Fruit fly (Drosophila melanogaster) whole organism, embryonic: ENCODE data around the gene ETHR.

Source experiments
- Abd-B ChIP-seq: fragments of 200-800 bp; sonication (Bioruptor generic); optimal IDR thresholded peaks from 2 replicates; lab custom pipeline; 2018; ENCODE audit warnings: missing biosample characterization, mild to moderate bottlenecking, missing genetic modification characterization, moderate library complexity
- CG10209 ChIP-seq: fragments of 200-800 bp; sonication (Bioruptor generic); optimal IDR thresholded peaks from 3 replicates; lab custom pipeline; 2017; ENCODE audit warnings: missing biosample characterization, mild to moderate bottlenecking, missing genetic modification characterization, missing genetic modification reagents
- CG11456 ChIP-seq: fragments of 200-800 bp; sonication (Bioruptor generic); IDR thresholded peaks from 3 replicates; pipeline ENCODE4 v1.3.6; 2022; ENCODE audit warnings: missing biosample characterization, missing genetic modification characterization
- CG12071 ChIP-seq: fragments of 200-800 bp; sonication (Bioruptor generic); optimal IDR thresholded peaks from 3 replicates; lab custom pipeline; 2018; ENCODE audit warnings: missing biosample characterization, mild to moderate bottlenecking, missing genetic modification characterization
- CG12236 ChIP-seq: fragments of 200-800 bp; sonication (Bioruptor generic); optimal IDR thresholded peaks from 2 replicates; lab custom pipeline; 2016; ENCODE audit warnings: missing biosample characterization, missing genetic modification characterization
- CG15073 ChIP-seq: fragments of 200-800 bp; sonication (Bioruptor generic); optimal IDR thresholded peaks from 2 replicates; lab custom pipeline; 2016; ENCODE audit warnings: missing biosample characterization, missing genetic modification characterization
- CG1529 ChIP-seq: fragments of 200-800 bp; sonication (Bioruptor generic); optimal IDR thresholded peaks from 3 replicates; lab custom pipeline; 2018; ENCODE audit warnings: missing biosample characterization, missing genetic modification characterization
- CG15696 ChIP-seq: fragments of 200-800 bp; sonication (Bioruptor generic); optimal IDR thresholded peaks from 2 replicates; lab custom pipeline; 2019; ENCODE audit warnings: missing biosample characterization, mild to moderate bottlenecking, missing genetic modification characterization, moderate library complexity
- CG17912 ChIP-seq: fragments of 200-800 bp; sonication (Bioruptor generic); optimal IDR thresholded peaks from 2 replicates; lab custom pipeline; 2018; ENCODE audit warnings: missing biosample characterization, mild to moderate bottlenecking, missing genetic modification characterization
- CG30403 ChIP-seq: fragments of 200-800 bp; sonication (Bioruptor generic); optimal IDR thresholded peaks from 3 replicates; lab custom pipeline; 2016; ENCODE audit warnings: missing biosample characterization, missing genetic modification characterization
- CG3065 ChIP-seq: fragments of 200-800 bp; sonication (Bioruptor generic); optimal IDR thresholded peaks from 2 replicates; lab custom pipeline; 2016; ENCODE audit warnings: missing biosample characterization, missing genetic modification characterization
- CG3407 ChIP-seq: fragments of 200-800 bp; sonication (Bioruptor generic); optimal IDR thresholded peaks from 2 replicates; lab custom pipeline; 2018; ENCODE audit warnings: missing biosample characterization, mild to moderate bottlenecking, missing genetic modification characterization
- CG3726 ChIP-seq: fragments of 200-800 bp; sonication (Bioruptor generic); IDR thresholded peaks from 3 replicates; pipeline ENCODE4, ENCODE4 v1.3.6; 2022; ENCODE audit warnings: missing biosample characterization, missing genetic modification characterization
- CG43689 ChIP-seq: fragments of 200-800 bp; sonication (Bioruptor generic); IDR thresholded peaks from 2 replicates; pipeline ENCODE4 v1.3.6; 2022; ENCODE audit warnings: missing biosample characterization, missing genetic modification characterization
- CG6791 ChIP-seq: fragments of 200-800 bp; sonication (Bioruptor generic); IDR thresholded peaks from 3 replicates; pipeline ENCODE4 v1.3.6; 2022; ENCODE audit warnings: missing biosample characterization, missing genetic modification characterization; ENCODE audit not compliant: partially characterized antibody
- CG8089 ChIP-seq: fragments of 200-800 bp; sonication (Bioruptor generic); optimal IDR thresholded peaks from 3 replicates; lab custom pipeline; 2016; ENCODE audit warnings: missing biosample characterization, missing genetic modification characterization
- CG9817 ChIP-seq: fragments of 200-800 bp; sonication (Bioruptor generic); optimal IDR thresholded peaks from 2 replicates; lab custom pipeline; 2018; ENCODE audit warnings: missing biosample characterization, mild to moderate bottlenecking, missing genetic modification characterization, moderate library complexity
- CTCF ChIP-seq: fragments of 200-800 bp; sonication (Bioruptor generic); optimal IDR thresholded peaks from 2 replicates; lab custom pipeline; 2017; ENCODE audit warnings: missing biosample characterization, mild to moderate bottlenecking, missing genetic modification characterization, moderate library complexity
- Ets97D ChIP-seq: fragments of 200-800 bp; sonication (Bioruptor generic); optimal IDR thresholded peaks from 3 replicates; lab custom pipeline; 2016; ENCODE audit warnings: missing biosample characterization, missing genetic modification characterization
- HLHmδ ChIP-seq: fragments of 200-800 bp; sonication (Bioruptor generic); optimal IDR thresholded peaks from 2 replicates; lab custom pipeline; 2018; ENCODE audit warnings: missing biosample characterization, mild to moderate bottlenecking, missing genetic modification characterization, moderate library complexity
- Hr78 ChIP-seq, 2 experiments: fragments of 200-800 bp in 1 of 2; fragments of >200 bp in 1 of 2; sonication (Bioruptor generic) in 1 of 2; optimal IDR thresholded peaks; 2 replicates each; lab custom pipeline; 2017 to 2019; ENCODE audit warnings: missing biosample characterization in 2 of 2, missing genetic modification characterization in 2 of 2, mild to moderate bottlenecking in 1 of 2, moderate library complexity in 1 of 2
- Lim3 ChIP-seq: fragments of 200-800 bp; sonication (Bioruptor generic); IDR thresholded peaks from 2 replicates; pipeline ENCODE4 v1.3.6; 2022; ENCODE audit warnings: missing biosample characterization, missing genetic modification characterization
- Mes4 ChIP-seq: fragments of 200-800 bp; sonication (Bioruptor generic); optimal IDR thresholded peaks from 2 replicates; lab custom pipeline; 2016; ENCODE audit warnings: missing biosample characterization, missing genetic modification characterization
- Oli ChIP-seq: fragments of 200-800 bp; sonication (Bioruptor generic); optimal IDR thresholded peaks from 2 replicates; lab custom pipeline; 2018; ENCODE audit warnings: missing biosample characterization, mild to moderate bottlenecking, missing genetic modification characterization, moderate library complexity
- Xbp1 ChIP-seq: fragments of 200-800 bp; sonication (Bioruptor generic); optimal IDR thresholded peaks from 3 replicates; lab custom pipeline; 2016; ENCODE audit warnings: missing biosample characterization, mild to moderate bottlenecking, missing genetic modification characterization
- ash1 ChIP-seq: fragments of 200-800 bp; sonication (Bioruptor generic); optimal IDR thresholded peaks from 2 replicates; lab custom pipeline; 2018; ENCODE audit warnings: missing biosample characterization, mild to moderate bottlenecking, missing genetic modification characterization
- ato ChIP-seq: fragments of 200-800 bp; sonication (Bioruptor generic); IDR thresholded peaks from 2 replicates; pipeline ENCODE4 v1.3.6; 2022; ENCODE audit warnings: missing biosample characterization, missing genetic modification characterization; ENCODE audit not compliant: partially characterized antibody
- bsh ChIP-seq, 2 experiments: fragments of 200-800 bp; sonication (Bioruptor generic); optimal IDR thresholded peaks; 2 replicates each; lab custom pipeline; 2017 to 2018; ENCODE audit warnings: mild to moderate bottlenecking in 2 of 2, missing biosample characterization in 2 of 2, missing genetic modification characterization in 2 of 2, moderate library complexity in 1 of 2
- cato ChIP-seq: fragments of 200-800 bp; sonication (Bioruptor generic); optimal IDR thresholded peaks from 2 replicates; lab custom pipeline; 2016; ENCODE audit warnings: missing biosample characterization, missing genetic modification characterization, borderline replicate concordance
- chinmo ChIP-seq: fragments of 200-800 bp; sonication (Bioruptor generic); IDR thresholded peaks from 4 replicates; pipeline ENCODE4 v1.3.6; 2022; ENCODE audit warnings: missing biosample characterization, missing genetic modification characterization; ENCODE audit not compliant: partially characterized antibody
- ci ChIP-seq: fragments of 200-800 bp; sonication (Bioruptor generic); IDR thresholded peaks from 3 replicates; pipeline ENCODE4 v1.3.6; 2022; ENCODE audit warnings: missing biosample characterization, missing genetic modification characterization
- dmrt11E ChIP-seq: fragments of 200-800 bp; sonication (Bioruptor generic); optimal IDR thresholded peaks from 3 replicates; lab custom pipeline; 2018; ENCODE audit warnings: missing biosample characterization, mild to moderate bottlenecking, missing genetic modification characterization, moderate library complexity
- dpn ChIP-seq, 2 experiments: fragments of 200-800 bp; sonication (Bioruptor generic); optimal IDR thresholded peaks; 3 replicates each; lab custom pipeline; 2016; ENCODE audit warnings: missing biosample characterization in 2 of 2, missing genetic modification characterization in 2 of 2
- fu2 ChIP-seq: fragments of 200-800 bp; sonication (Bioruptor generic); optimal IDR thresholded peaks from 2 replicates; lab custom pipeline; 2016; ENCODE audit warnings: missing biosample characterization, missing genetic modification characterization
- gro ChIP-seq: fragments of 200-800 bp; sonication (Bioruptor generic); optimal IDR thresholded peaks from 2 replicates; lab custom pipeline; 2016; ENCODE audit warnings: missing biosample characterization, missing genetic modification characterization
- ken ChIP-seq: fragments of 200-800 bp; sonication (Bioruptor generic); IDR thresholded peaks from 3 replicates; pipeline ENCODE4 v1.3.6; 2022; ENCODE audit warnings: missing biosample characterization, missing genetic modification characterization
- luna ChIP-seq: fragments of 200-800 bp; sonication (Bioruptor generic); optimal IDR thresholded peaks from 2 replicates; lab custom pipeline; 2016; ENCODE audit warnings: missing biosample characterization, missing genetic modification characterization
- pfk ChIP-seq: fragments of 200-800 bp; sonication (Bioruptor generic); optimal IDR thresholded peaks from 2 replicates; lab custom pipeline; 2018; ENCODE audit warnings: missing biosample characterization, mild to moderate bottlenecking, missing genetic modification characterization, moderate library complexity
- run ChIP-seq: fragments of 200-800 bp; sonication (Bioruptor generic); optimal IDR thresholded peaks from 3 replicates; lab custom pipeline; 2018; ENCODE audit warnings: missing biosample characterization, mild to moderate bottlenecking, missing genetic modification characterization
- sima ChIP-seq: fragments of 200-800 bp; sonication (Bioruptor generic); optimal IDR thresholded peaks from 2 replicates; lab custom pipeline; 2016; ENCODE audit warnings: missing biosample characterization, missing genetic modification characterization
- sisA ChIP-seq: fragments of 200-800 bp; sonication (Bioruptor generic); IDR thresholded peaks from 2 replicates; pipeline ENCODE4 v1.3.6; 2022; ENCODE audit warnings: missing biosample characterization, missing genetic modification characterization
- slp2 ChIP-seq: fragments of 200-800 bp; sonication (Bioruptor generic); optimal IDR thresholded peaks from 2 replicates; lab custom pipeline; 2016; ENCODE audit warnings: missing biosample characterization, missing genetic modification characterization
- sqz ChIP-seq: fragments of 200-800 bp; sonication (Bioruptor generic); optimal IDR thresholded peaks from 3 replicates; lab custom pipeline; 2018; ENCODE audit warnings: missing biosample characterization, mild to moderate bottlenecking, missing genetic modification characterization
- sr ChIP-seq: fragments of 200-800 bp; sonication (Bioruptor generic); IDR thresholded peaks from 3 replicates; pipeline ENCODE4 v1.3.6; 2022; ENCODE audit warnings: missing biosample characterization, missing genetic modification characterization
- tap ChIP-seq: fragments of 200-800 bp; optimal IDR thresholded peaks from 3 replicates; lab custom pipeline; 2019; ENCODE audit warnings: missing biosample characterization, mild to moderate bottlenecking, missing genetic modification characterization, moderate library complexity
- tup ChIP-seq: fragments of 200-800 bp; sonication (Bioruptor generic); optimal IDR thresholded peaks from 2 replicates; lab custom pipeline; 2016; ENCODE audit warnings: missing biosample characterization, mild to moderate bottlenecking, missing genetic modification characterization, moderate library complexity
- unc-4 ChIP-seq: fragments of 200-800 bp; sonication (Bioruptor generic); IDR thresholded peaks from 2 replicates; pipeline ENCODE4 v1.3.6; 2022; ENCODE audit warnings: missing biosample characterization, missing genetic modification characterization; ENCODE audit not compliant: partially characterized antibody
- vnd ChIP-seq: fragments of 200-800 bp; sonication (Bioruptor generic); IDR thresholded peaks from 3 replicates; pipeline ENCODE4 v1.3.6; 2022; ENCODE audit warnings: missing biosample characterization, missing genetic modification characterization; ENCODE audit not compliant: partially characterized antibody
- wor ChIP-seq: fragments of 200-800 bp; sonication (Bioruptor generic); IDR thresholded peaks from 2 replicates; pipeline ENCODE4 v1.3.6; 2022; ENCODE audit warnings: missing biosample characterization, missing genetic modification characterization
- zfh1 ChIP-seq: fragments of 200-800 bp; sonication (Bioruptor generic); IDR thresholded peaks from 3 replicates; pipeline ENCODE4 v1.3.6; 2022; ENCODE audit warnings: missing biosample characterization, missing genetic modification characterization

Gene ETHR

dm6 chr3R:21273427-21274038 is 26.7 kb downstream of the ETHR start, which contains the start of gene CG3308 (continued):
- TF ChIP-seq vnd (GFP tag; lab: Robert Waterston, UW): peak; percentile 77
- TF ChIP-seq wor (GFP tag; lab: Robert Waterston, UW): no peak
- no peak for TF ChIP-seq tup (GFP tag; lab: Kevin White, UChicago)
- no peak for TF ChIP-seq pfk (GFP tag; lab: Kevin White, UChicago)
- no peak for TF ChIP-seq sr
- peak; percentile 85 for TF ChIP-seq unc-4 (GFP tag; lab: Robert Waterston, UW)
- TF ChIP-seq CG3726 (GFP tag; lab: Robert Waterston, UW): no peak
- TF ChIP-seq CG9817: peak; percentile 26
- TF ChIP-seq CG12071 (GFP tag; lab: Kevin White, UChicago): no peak
- peak; percentile 40 to 51 for TF ChIP-seq dpn (GFP tag; optimal IDR thresholded peaks at IDR 0.05; lab: Kevin White, UChicago)
- TF ChIP-seq sima: no peak
- TF ChIP-seq sqz (GFP tag; lab: Kevin White, UChicago): no peak
- no peak for TF ChIP-seq CG43689 (GFP tag; lab: Robert Waterston, UW)
- peak; percentile 55; the same call in 1 of the 3 replicates for TF ChIP-seq zfh1 (GFP tag; lab: Robert Waterston, UW)
- TF ChIP-seq CG1529 (GFP tag; lab: Kevin White, UChicago): no peak
- TF ChIP-seq gro (GFP tag; lab: Kevin White, UChicago): peak; percentile 65
- no peak for TF ChIP-seq CG17912 (GFP tag; lab: Kevin White, UChicago)
- TF ChIP-seq bsh (GFP tag; optimal IDR thresholded peaks at IDR 0.05; lab: Kevin White, UChicago): no peak
- TF ChIP-seq run (tag; lab: Kevin White, UChicago): no peak
- TF ChIP-seq chinmo (GFP tag; lab: Robert Waterston, UW): peak; percentile 86; the same call in 3 of the 4 replicates
- TF ChIP-seq Lim3 (GFP tag; lab: Robert Waterston, UW): no peak
- TF ChIP-seq CTCF: peak; percentile 4
- peak; percentile 19 for TF ChIP-seq dmrt11E (tag; lab: Kevin White, UChicago)
- TF ChIP-seq luna (GFP tag; lab: Kevin White, UChicago): no peak
- TF ChIP-seq ash1 (GFP tag; lab: Kevin White, UChicago): no peak
- no peak for TF ChIP-seq CG15696
- TF ChIP-seq CG10209: peak; percentile 1
- no peak for TF ChIP-seq CG15073 (GFP tag; lab: Kevin White, UChicago)
- peak; percentile 69; the same call in 1 of the 2 replicates for TF ChIP-seq ato (GFP tag; lab: Robert Waterston, UW)
- no peak for TF ChIP-seq Mes4 (GFP tag; lab: Kevin White, UChicago)
- peak; percentile 56 for TF ChIP-seq Xbp1 (GFP tag; lab: Kevin White, UChicago)
- TF ChIP-seq CG3407 (GFP tag; lab: Kevin White, UChicago): no peak
- no peak for TF ChIP-seq slp2 (GFP tag; lab: Kevin White, UChicago)
- TF ChIP-seq Hr78 (GFP tag; optimal IDR thresholded peaks at IDR 0.05; lab: Kevin White, UChicago): no peak
- no peak for TF ChIP-seq sisA (GFP tag; lab: Robert Waterston, UW)
- TF ChIP-seq CG30403 (GFP tag; lab: Kevin White, UChicago): peak; percentile 49
- no peak for TF ChIP-seq HLHmδ (GFP tag; lab: Kevin White, UChicago)
- TF ChIP-seq tap (tag; lab: Kevin White, UChicago): no peak
- TF ChIP-seq CG3065 (GFP tag; lab: Kevin White, UChicago): no peak
- TF ChIP-seq cato (GFP tag; lab: Kevin White, UChicago): no peak
- no peak for TF ChIP-seq CG12236
- TF ChIP-seq CG8089 (GFP tag; lab: Kevin White, UChicago): no peak
- TF ChIP-seq CG6791 (GFP tag; lab: Robert Waterston, UW): peak; percentile 82
- TF ChIP-seq ken: no peak
- TF ChIP-seq Oli (tag; lab: Kevin White, UChicago): no peak
- TF ChIP-seq Abd-B: no peak
- peak; percentile 67; the same call in 2 of the 3 replicates for TF ChIP-seq CG11456
- TF ChIP-seq ci (GFP tag; lab: Robert Waterston, UW): 0 out of 3 replicates have a peak, but pooled peaks have one; percentile 8
- TF ChIP-seq fu2 (GFP tag; lab: Kevin White, UChicago): no peak
- peak; percentile 49 for TF ChIP-seq Ets97D (GFP tag; lab: Kevin White, UChicago)
